Worm (Caenorhabditis elegans) whole organism, L2 larva: ENCODE measurements around the gene srw-72.
"Not testable (repeated sequence)": the region's sequence is repeated elsewhere in the genome, so short reads cannot be mapped to it uniquely, and the experiment has no call there.

ENCODE experiments used
- C34F6.9 ChIP-seq: fragments of 150-350 bp; optimal IDR thresholded peaks from 2 replicates; lab custom pipeline; 2014; ENCODE audit warnings: missing biosample characterization, missing genetic modification characterization
- F13H6.1 ChIP-seq: sonication (generic microtip); optimal IDR thresholded peaks from 2 replicates; lab custom pipeline; 2016; ENCODE audit warnings: missing genetic modification characterization, missing compliant biosample characterization
- alr-1 ChIP-seq: fragments of 150-350 bp; optimal IDR thresholded peaks from 2 replicates; lab custom pipeline; 2014; ENCODE audit warnings: missing biosample characterization, missing genetic modification characterization
- aly-2 ChIP-seq: fragments of 150-350 bp; optimal IDR thresholded peaks from 2 replicates; lab custom pipeline; 2014; ENCODE audit warnings: missing biosample characterization, missing genetic modification characterization
- ama-1 ChIP-seq: fragments of 150-350 bp; optimal IDR thresholded peaks from 2 replicates; lab custom pipeline; 2018; ENCODE audit warnings: inconsistent platforms
- blmp-1 ChIP-seq: sonication (generic microtip); optimal IDR thresholded peaks from 2 replicates; lab custom pipeline; 2017; ENCODE audit warnings: missing genetic modification characterization, mild to moderate bottlenecking, missing compliant biosample characterization, antibody characterized with exemption, moderate library complexity; ENCODE audit not compliant: insufficient read depth
- ceh-16 ChIP-seq: fragments of 150-350 bp; optimal IDR thresholded peaks from 2 replicates; lab custom pipeline; 2014; ENCODE audit warnings: missing biosample characterization, missing genetic modification characterization
- dmd-4 ChIP-seq: sonication (generic microtip); optimal IDR thresholded peaks from 2 replicates; lab custom pipeline; 2017; ENCODE audit warnings: missing biosample characterization, missing genetic modification characterization
- elt-1 ChIP-seq: fragments of 150-350 bp; optimal IDR thresholded peaks from 2 replicates; lab custom pipeline; 2014; ENCODE audit warnings: missing biosample characterization, missing genetic modification characterization
- gmeb-1 ChIP-seq: fragments of 150-350 bp; optimal IDR thresholded peaks from 2 replicates; lab custom pipeline; 2014; ENCODE audit warnings: missing biosample characterization, missing genetic modification characterization
- lin-11 ChIP-seq: fragments of 150-350 bp; sonication (generic microtip); optimal IDR thresholded peaks from 2 replicates; lab custom pipeline; 2014; ENCODE audit warnings: missing biosample characterization, missing genetic modification characterization, inconsistent platforms, mixed read lengths
- lsy-2 ChIP-seq, 2 experiments: fragments of 150-350 bp in 1 of 2; sonication (generic microtip) in 1 of 2; optimal IDR thresholded peaks; 2 replicates each; lab custom pipeline; 2014 to 2017; ENCODE audit warnings: missing biosample characterization in 2 of 2, missing genetic modification characterization in 2 of 2
- mab-5 ChIP-seq: fragments of 150-350 bp; optimal IDR thresholded peaks from 2 replicates; lab custom pipeline; 2014; ENCODE audit warnings: missing biosample characterization, missing genetic modification characterization
- mdl-1 ChIP-seq, 2 experiments: fragments of 150-350 bp in 1 of 2; sonication (generic microtip) in 1 of 2; optimal IDR thresholded peaks; 2 replicates each; lab custom pipeline; 2017; ENCODE audit warnings: missing biosample characterization in 2 of 2, missing genetic modification characterization in 2 of 2
- nhr-10 ChIP-seq: sonication (generic microtip); optimal IDR thresholded peaks from 2 replicates; lab custom pipeline; 2017; ENCODE audit warnings: missing biosample characterization, missing genetic modification characterization
- nhr-11 ChIP-seq: fragments of 150-350 bp; optimal IDR thresholded peaks from 2 replicates; lab custom pipeline; 2014; ENCODE audit warnings: missing biosample characterization, missing genetic modification characterization
- nhr-12 ChIP-seq: fragments of 150-350 bp; optimal IDR thresholded peaks from 2 replicates; lab custom pipeline; 2014; ENCODE audit warnings: missing biosample characterization, missing genetic modification characterization
- nhr-129 ChIP-seq: fragments of 150-350 bp; optimal IDR thresholded peaks from 2 replicates; lab custom pipeline; 2014; ENCODE audit warnings: missing biosample characterization, missing genetic modification characterization
- nhr-237 ChIP-seq: fragments of 150-350 bp; optimal IDR thresholded peaks from 2 replicates; lab custom pipeline; 2014; ENCODE audit warnings: missing biosample characterization, missing genetic modification characterization
- nhr-25 ChIP-seq: fragments of 150-350 bp; sonication (generic microtip); optimal IDR thresholded peaks from 3 replicates; lab custom pipeline; 2014; ENCODE audit warnings: missing biosample characterization, missing genetic modification characterization
- peb-1 ChIP-seq: fragments of 150-350 bp; optimal IDR thresholded peaks from 2 replicates; lab custom pipeline; 2014; ENCODE audit warnings: missing biosample characterization, missing genetic modification characterization
- skn-1 ChIP-seq: sonication (generic microtip); optimal IDR thresholded peaks from 2 replicates; lab custom pipeline; 2017; ENCODE audit warnings: missing biosample characterization, missing genetic modification characterization
- sma-3 ChIP-seq: sonication (generic microtip); optimal IDR thresholded peaks from 2 replicates; lab custom pipeline; 2016; ENCODE audit warnings: missing genetic modification reagents, missing genetic modification characterization, missing compliant biosample characterization
- sma-9 ChIP-seq, 2 experiments: fragments of 150-350 bp in 1 of 2; sonication (generic microtip) in 1 of 2; optimal IDR thresholded peaks; 2 replicates each; lab custom pipeline; 2014 to 2016; ENCODE audit warnings: missing genetic modification characterization in 2 of 2, mild to moderate bottlenecking in 1 of 2, missing biosample characterization in 1 of 2, missing compliant biosample characterization in 1 of 2, missing genetic modification reagents in 1 of 2, moderate library complexity in 1 of 2
- snpc-4 ChIP-seq: fragments of 150-350 bp; optimal IDR thresholded peaks from 2 replicates; lab custom pipeline; 2014; ENCODE audit warnings: missing biosample characterization, missing genetic modification characterization
- unc-39 ChIP-seq: fragments of 150-350 bp; optimal IDR thresholded peaks from 2 replicates; lab custom pipeline; 2014; ENCODE audit warnings: missing biosample characterization, missing genetic modification characterization
- unc-55 ChIP-seq: fragments of 150-350 bp; sonication (generic microtip); optimal IDR thresholded peaks from 3 replicates; lab custom pipeline; 2014; ENCODE audit warnings: missing biosample characterization, missing genetic modification reagents, missing genetic modification characterization
- unc-62 ChIP-seq: fragments of 150-350 bp; optimal IDR thresholded peaks from 2 replicates; lab custom pipeline; 2014; ENCODE audit warnings: missing biosample characterization, missing genetic modification reagents, missing genetic modification characterization
- zag-1 ChIP-seq: fragments of 150-350 bp; optimal IDR thresholded peaks from 2 replicates; lab custom pipeline; 2014; ENCODE audit warnings: missing biosample characterization, missing genetic modification characterization
- ztf-11 ChIP-seq: sonication (generic microtip); optimal IDR thresholded peaks from 2 replicates; lab custom pipeline; 2017; ENCODE audit warnings: missing biosample characterization, missing genetic modification characterization
- ztf-4 ChIP-seq: fragments of 150-350 bp; optimal IDR thresholded peaks from 2 replicates; lab custom pipeline; 2014; ENCODE audit warnings: missing biosample characterization, missing genetic modification characterization

srw-72 gene

ce11 chrV:17464278-17464677, 2.6 kb upstream of the srw-72 start, which contains the start of gene F20E11.7:
Gene F20E11.7, plus strand, starts transcription at chrV:17464578.
- TF ChIP-seq sma-3 (GFP tag; lab: Kevin White, UChicago); nhr-237 (tag; lab: Kevin White, UChicago); peb-1 (tag; lab: Kevin White, UChicago): not testable (repeated sequence)
- TF ChIP-seq, all 48 proteins: peak for 0; not testable (repeated sequence) for 48

ce11 chrV:17467881-17468280, 1.0 kb downstream of the srw-72 start:
- no peak for TF ChIP-seq nhr-11 (tag; lab: Kevin White, UChicago)
- no peak for TF ChIP-seq snpc-4 (tag; lab: Kevin White, UChicago)
- TF ChIP-seq unc-39 (tag; lab: Kevin White, UChicago) = no peak
- TF ChIP-seq nhr-10 (tag; lab: Kevin White, UChicago) = no peak
- no peak for TF ChIP-seq mdl-1 (tag; optimal IDR thresholded peaks at IDR 0.05; lab: Kevin White, UChicago)
- TF ChIP-seq dmd-4 (tag; lab: Kevin White, UChicago) = no peak
- TF ChIP-seq lin-11 (tag; lab: Kevin White, UChicago) = no peak
- TF ChIP-seq blmp-1 = no peak
- TF ChIP-seq nhr-12 = no peak
- no peak for TF ChIP-seq unc-55
- no peak for TF ChIP-seq peb-1 (tag; lab: Kevin White, UChicago)
- TF ChIP-seq nhr-237 (tag; lab: Kevin White, UChicago) = no peak
- TF ChIP-seq ama-1 (lab: Kevin White, UChicago) = no peak
- TF ChIP-seq C34F6.9 (tag; lab: Kevin White, UChicago) = no peak

DNA sequence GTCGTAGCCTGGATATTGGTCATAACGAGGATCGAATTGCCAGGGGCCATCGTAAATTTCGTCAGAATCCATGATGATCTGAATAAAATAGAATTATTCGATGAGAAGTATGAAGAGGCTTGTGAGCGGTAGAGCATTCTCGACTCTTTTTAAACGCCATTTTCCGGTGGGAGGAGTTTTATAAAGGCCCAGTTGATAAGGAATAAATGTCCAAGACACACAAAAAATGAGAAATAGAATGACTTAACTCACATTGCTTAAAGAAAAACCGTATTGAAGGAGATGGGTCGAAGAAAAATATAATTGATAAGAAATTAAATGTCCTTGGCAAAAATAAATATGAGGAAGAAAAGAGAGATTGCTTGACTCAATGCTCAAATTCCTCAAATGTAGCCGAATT, 2.3 kb downstream of the srw-72 start, which contains the start of gene F20E11.17:
TSS of gene F20E11.17 (minus strand) at position 101 of the 400 bp plus-strand sequence.
- TF ChIP-seq skn-1 (tag; lab: Kevin White, UChicago) = no peak
- no peak for TF ChIP-seq dmd-4 (tag; lab: Kevin White, UChicago)

- TF ChIP-seq nhr-12 (no peak), unc-62 (GFP tag; lab: Kevin White, UChicago) (no peak), alr-1 (tag; lab: Kevin White, UChicago) (no peak), sma-9 (GFP tag; optimal IDR thresholded peaks at IDR 0.05; lab: Kevin White, UChicago) (no peak), sma-9 (tag; optimal IDR thresholded peaks at IDR 0.05; lab: Kevin White, UChicago) (no peak), ztf-11 (no peak), ztf-4 (tag; lab: Kevin White, UChicago) (no peak), zag-1 (tag; lab: Kevin White, UChicago) (no peak), dmd-4 (tag; lab: Kevin White, UChicago) (no peak), ceh-16 (no peak), aly-2 (tag; lab: Kevin White, UChicago) (no peak)
Observed at ce11 chrV:17471564-17471963, 4.7 kb downstream of the srw-72 start, which contains the start of gene srh-235. Gene srh-235, minus strand, starts transcription at chrV:17471664.

DNA sequence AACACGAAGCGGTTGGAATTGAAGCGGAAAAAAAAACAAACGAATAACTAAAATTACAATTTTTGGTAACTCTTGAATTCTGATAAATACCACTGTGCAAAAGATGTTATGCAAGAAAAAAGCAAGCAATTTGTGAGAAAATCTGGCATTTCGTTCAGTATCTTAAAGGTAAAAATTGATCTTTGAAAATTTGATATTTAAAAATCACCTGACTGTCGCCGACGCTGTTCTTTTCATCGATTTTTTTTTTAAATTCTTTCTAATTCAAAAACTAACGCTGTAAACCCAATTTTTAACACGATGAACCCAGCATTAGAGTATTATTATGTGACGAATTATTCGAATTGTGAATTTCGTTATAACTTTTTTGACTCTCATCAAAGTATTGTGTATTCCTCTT, 6.8 kb downstream of the srw-72 start, which contains the start of gene srh-123:
TSS of gene srh-123 (plus strand) at position 301 of the 400 bp plus-strand sequence.
- TF ChIP-seq blmp-1 (no peak), elt-1 (tag; lab: Kevin White, UChicago) (no peak), mab-5 (tag; lab: Kevin White, UChicago) (no peak), lsy-2 (tag; optimal IDR thresholded peaks at IDR 0.05; lab: Kevin White, UChicago) (no peak), ceh-16 (no peak), F13H6.1 (tag; lab: Kevin White, UChicago) (no peak), nhr-11 (tag; lab: Kevin White, UChicago) (no peak), sma-3 (GFP tag; lab: Kevin White, UChicago) (no peak)

- TF ChIP-seq unc-39 (tag; lab: Kevin White, UChicago) (no peak), nhr-129 (no peak), mdl-1 (tag; optimal IDR thresholded peaks at IDR 0.05; lab: Kevin White, UChicago) (no peak), skn-1 (tag; lab: Kevin White, UChicago) (no peak), nhr-25 (tag; lab: Kevin White, UChicago) (no peak), gmeb-1 (no peak), ztf-11 (no peak), nhr-237 (tag; lab: Kevin White, UChicago) (no peak), snpc-4 (tag; lab: Kevin White, UChicago) (no peak), blmp-1 (no peak), aly-2 (tag; lab: Kevin White, UChicago) (no peak), mab-5 (tag; lab: Kevin White, UChicago) (no peak)
Observed at ce11 chrV:17476490-17476889, 9.6 kb downstream of the srw-72 start, which contains the start of gene srbc-61. Gene srbc-61, plus strand, starts transcription at chrV:17476790.
